Worm (Caenorhabditis elegans) whole organism, L4 larva: Measurements from ENCODE around the gene slcf-1.
A peak's percentile ranks its signal among the peaks of the same experiment; 100 is the strongest.

ENCODE experiments used
- F10B5.3 ChIP-seq: sonication (generic microtip); optimal IDR thresholded peaks from 2 replicates; lab custom pipeline; 2016; ENCODE audit warnings: mild to moderate bottlenecking, missing genetic modification characterization, missing compliant biosample characterization
- F37D6.2 ChIP-seq: sonication (generic microtip); optimal IDR thresholded peaks from 2 replicates; lab custom pipeline; 2016; ENCODE audit warnings: mild to moderate bottlenecking, missing genetic modification characterization, missing compliant biosample characterization
- F49E8.2 ChIP-seq: sonication (generic microtip); optimal IDR thresholded peaks from 2 replicates; lab custom pipeline; 2016; ENCODE audit warnings: missing compliant biosample characterization, mild to moderate bottlenecking, missing genetic modification characterization, borderline replicate concordance
- R02D3.7 ChIP-seq: fragments of 150-350 bp; sonication (generic microtip); optimal IDR thresholded peaks from 3 replicates; lab custom pipeline; 2014; ENCODE audit warnings: missing biosample characterization, missing genetic modification characterization
- Y105C5A.15 ChIP-seq: fragments of 200-800 bp; sonication (Bioruptor generic); IDR thresholded peaks from 2 replicates; pipeline ENCODE4 v1.3.6; 2022; ENCODE audit warnings: missing genetic modification characterization, missing compliant biosample characterization
- Y75B8A.6 ChIP-seq: fragments of 200-800 bp; sonication (Bioruptor generic); IDR thresholded peaks from 2 replicates; pipeline ENCODE4 v1.3.6; 2022; ENCODE audit warnings: missing genetic modification reagents, missing genetic modification characterization, missing compliant biosample characterization
- ceh-20 ChIP-seq: fragments of 200-800 bp; sonication (Bioruptor generic); IDR thresholded peaks from 2 replicates; pipeline ENCODE4 v1.3.6; 2022; ENCODE audit warnings: missing genetic modification reagents, missing genetic modification characterization, missing compliant biosample characterization
- ceh-28 ChIP-seq: fragments of 150-350 bp; optimal IDR thresholded peaks from 2 replicates; lab custom pipeline; 2014; ENCODE audit warnings: missing biosample characterization, missing genetic modification reagents, missing genetic modification characterization
- ceh-32 ChIP-seq: sonication (generic microtip); optimal IDR thresholded peaks from 2 replicates; lab custom pipeline; 2016; ENCODE audit warnings: mild to moderate bottlenecking, missing genetic modification characterization, missing compliant biosample characterization; ENCODE audit not compliant: poor library complexity
- ceh-44 ChIP-seq: fragments of 200-800 bp; sonication (Bioruptor generic); IDR thresholded peaks from 2 replicates; pipeline ENCODE4 v1.3.6; 2022; ENCODE audit warnings: missing genetic modification reagents, missing genetic modification characterization, missing compliant biosample characterization
- ceh-62 ChIP-seq: sonication (generic microtip); optimal IDR thresholded peaks from 2 replicates; lab custom pipeline; 2017; ENCODE audit warnings: missing biosample characterization, missing genetic modification characterization
- ctbp-1 ChIP-seq: fragments of 200-800 bp; sonication (Bioruptor generic); IDR thresholded peaks from 2 replicates; pipeline ENCODE4 v1.3.6; 2022; ENCODE audit warnings: missing genetic modification reagents, missing genetic modification characterization, missing compliant biosample characterization
- daf-19 ChIP-seq: fragments of 200-800 bp; sonication (Bioruptor generic); conservative IDR thresholded peaks from 2 replicates; pipeline ENCODE4 v1.3.6; 2022; ENCODE audit warnings: missing genetic modification characterization, missing compliant biosample characterization
- dmd-9 ChIP-seq: fragments of 200-800 bp; sonication (Bioruptor generic); IDR thresholded peaks from 2 replicates; pipeline ENCODE4 v1.3.6; 2022; ENCODE audit warnings: missing genetic modification reagents, missing genetic modification characterization, missing compliant biosample characterization
- duxl-1 ChIP-seq: sonication (generic microtip); optimal IDR thresholded peaks from 2 replicates; lab custom pipeline; 2016; ENCODE audit warnings: mild to moderate bottlenecking, missing genetic modification characterization, moderate library complexity, missing compliant biosample characterization; ENCODE audit not compliant: poor library complexity
- dve-1 ChIP-seq: sonication (generic microtip); optimal IDR thresholded peaks from 2 replicates; lab custom pipeline; 2017; ENCODE audit warnings: antibody characterized with exemption, mild to moderate bottlenecking, missing genetic modification characterization, missing compliant biosample characterization; ENCODE audit not compliant: insufficient read depth
- egl-27 ChIP-seq: sonication (generic microtip); optimal IDR thresholded peaks from 3 replicates; lab custom pipeline; 2017; ENCODE audit warnings: missing biosample characterization, missing genetic modification reagents, missing genetic modification characterization
- egl-43 ChIP-seq: fragments of 200-800 bp; sonication (Bioruptor generic); IDR thresholded peaks from 2 replicates; pipeline ENCODE4 v1.3.6; 2022; ENCODE audit warnings: missing genetic modification reagents, missing genetic modification characterization, missing compliant biosample characterization
- hif-1 ChIP-seq, 2 experiments: sonication (generic microtip); optimal IDR thresholded peaks; 2 replicates each; lab custom pipeline; 2016 to 2017; ENCODE audit warnings: missing compliant biosample characterization in 2 of 2, missing genetic modification characterization in 2 of 2, missing genetic modification reagents in 2 of 2, missing genotype in 2 of 2, mild to moderate bottlenecking in 1 of 2
- hlh-11 ChIP-seq: fragments of 200-800 bp; sonication (Bioruptor generic); optimal IDR thresholded peaks from 2 replicates; lab custom pipeline; 2018; ENCODE audit warnings: mild to moderate bottlenecking, missing genetic modification characterization, missing compliant biosample characterization
- hmg-1.1 ChIP-seq: fragments of 200-800 bp; sonication (Bioruptor generic); IDR thresholded peaks from 2 replicates; pipeline ENCODE4 v1.3.6; 2022; ENCODE audit warnings: missing genetic modification reagents, missing genetic modification characterization, missing compliant biosample characterization
- jun-1 ChIP-seq: fragments of 150-350 bp; optimal IDR thresholded peaks from 2 replicates; lab custom pipeline; 2014; ENCODE audit warnings: missing biosample characterization, missing genetic modification reagents, missing genetic modification characterization
- lin-1 ChIP-seq: fragments of 200-800 bp; sonication (Bioruptor generic); IDR thresholded peaks from 2 replicates; pipeline ENCODE4 v1.3.6; 2022; ENCODE audit warnings: missing genetic modification reagents, missing genetic modification characterization, missing compliant biosample characterization
- lin-15B ChIP-seq: fragments of 150-350 bp; sonication (generic microtip); optimal IDR thresholded peaks from 3 replicates; lab custom pipeline; 2014; ENCODE audit warnings: missing biosample characterization, missing genetic modification characterization
- lin-38 ChIP-seq: fragments of 200-800 bp; sonication (Bioruptor generic); IDR thresholded peaks from 2 replicates; pipeline ENCODE4 v1.3.6; 2022; ENCODE audit warnings: missing genetic modification reagents, missing genetic modification characterization, missing compliant biosample characterization
- madf-9 ChIP-seq: fragments of 200-800 bp; sonication (Bioruptor generic); conservative IDR thresholded peaks from 2 replicates; pipeline ENCODE4 v1.3.6; 2022; ENCODE audit warnings: missing genetic modification reagents, missing genetic modification characterization, missing compliant biosample characterization
- mdl-1 ChIP-seq, 2 experiments: fragments of 150-350 bp in 1 of 2; sonication (generic microtip) in 1 of 2; optimal IDR thresholded peaks; 2 replicates each; lab custom pipeline; 2014 to 2017; ENCODE audit warnings: missing biosample characterization in 2 of 2, missing genetic modification characterization in 2 of 2
- nhr-10 ChIP-seq: fragments of 150-350 bp; optimal IDR thresholded peaks from 2 replicates; lab custom pipeline; 2014; ENCODE audit warnings: missing biosample characterization, missing genetic modification characterization
- nhr-102 ChIP-seq: sonication (generic microtip); optimal IDR thresholded peaks from 2 replicates; lab custom pipeline; 2016; ENCODE audit warnings: mild to moderate bottlenecking, missing genetic modification characterization, moderate library complexity, missing compliant biosample characterization
- nhr-25 ChIP-seq: sonication (generic microtip); optimal IDR thresholded peaks from 2 replicates; lab custom pipeline; 2017; ENCODE audit warnings: missing genetic modification characterization, mild to moderate bottlenecking, missing compliant biosample characterization, antibody characterized with exemption, moderate library complexity, borderline replicate concordance; ENCODE audit not compliant: insufficient read depth
- nhr-41 ChIP-seq: fragments of 200-800 bp; sonication (Bioruptor generic); IDR thresholded peaks from 2 replicates; pipeline ENCODE4 v1.3.6; 2022; ENCODE audit warnings: missing genetic modification reagents, missing genetic modification characterization, missing compliant biosample characterization
- nhr-42 ChIP-seq: fragments of 200-800 bp; sonication (Bioruptor generic); IDR thresholded peaks from 2 replicates; pipeline ENCODE4 v1.3.6; 2022; ENCODE audit warnings: missing genetic modification characterization, missing compliant biosample characterization
- nhr-6 ChIP-seq: fragments of 150-350 bp; optimal IDR thresholded peaks from 2 replicates; lab custom pipeline; 2014; ENCODE audit warnings: missing biosample characterization, missing genetic modification characterization
- nhr-76 ChIP-seq: fragments of 150-350 bp; optimal IDR thresholded peaks from 2 replicates; lab custom pipeline; 2014; ENCODE audit warnings: missing biosample characterization, missing genetic modification characterization
- nhr-77 ChIP-seq: fragments of 150-350 bp; optimal IDR thresholded peaks from 2 replicates; lab custom pipeline; 2014; ENCODE audit warnings: missing biosample characterization, missing genetic modification characterization
- pha-4 ChIP-seq, 2 experiments: fragments of 150-350 bp in 1 of 2; fragments of 200-800 bp in 1 of 2; sonication (Bioruptor generic) in 1 of 2; IDR thresholded peaks in 1 of 2; optimal IDR thresholded peaks in 1 of 2; 2 replicates each; pipeline versions ENCODE4 v1.3.6 to Lab custom; 2014 to 2022; ENCODE audit warnings: missing genetic modification characterization in 2 of 2, missing genetic modification reagents in 2 of 2, missing biosample characterization in 1 of 2, missing compliant biosample characterization in 1 of 2
- pqm-1 ChIP-seq: sonication (generic microtip); optimal IDR thresholded peaks from 2 replicates; lab custom pipeline; 2017; ENCODE audit warnings: missing biosample characterization, missing genetic modification characterization
- rbr-2 ChIP-seq: sonication (generic microtip); optimal IDR thresholded peaks from 2 replicates; lab custom pipeline; 2016; ENCODE audit warnings: missing genotype, missing genetic modification characterization, missing compliant biosample characterization
- saeg-2 ChIP-seq: fragments of 200-800 bp; sonication (Bioruptor generic); IDR thresholded peaks from 2 replicates; pipeline ENCODE4 v1.3.6; 2022; ENCODE audit warnings: missing genetic modification reagents, missing genetic modification characterization, missing compliant biosample characterization
- sdz-12 ChIP-seq: fragments of 200-800 bp; sonication (Bioruptor generic); optimal IDR thresholded peaks from 2 replicates; lab custom pipeline; 2018; ENCODE audit warnings: mild to moderate bottlenecking, missing genetic modification characterization, missing compliant biosample characterization
- skn-1 ChIP-seq: fragments of 150-350 bp; optimal IDR thresholded peaks from 2 replicates; lab custom pipeline; 2014; ENCODE audit warnings: missing biosample characterization, missing genetic modification characterization
- snpc-1.2 ChIP-seq: fragments of 200-800 bp; sonication (Bioruptor generic); IDR thresholded peaks from 2 replicates; pipeline ENCODE4 v1.3.6; 2022; ENCODE audit warnings: missing genetic modification reagents, missing genetic modification characterization, missing compliant biosample characterization
- unc-130 ChIP-seq: sonication (generic microtip); optimal IDR thresholded peaks from 2 replicates; lab custom pipeline; 2016; ENCODE audit warnings: missing genetic modification reagents, missing genetic modification characterization, missing compliant biosample characterization
- unc-62 ChIP-seq, 3 experiments: fragments of 150-350 bp in 1 of 3; sonication (generic microtip); optimal IDR thresholded peaks in 2 of 3; peaks in 1 of 3; 1 replicate in 1 of 3; 2 replicates in 2 of 3; lab custom pipeline; 2014 to 2017; ENCODE audit warnings: missing biosample characterization in 3 of 3, missing genetic modification characterization in 3 of 3, missing genetic modification reagents in 3 of 3, missing genotype in 1 of 3
- zip-11 ChIP-seq: fragments of 200-800 bp; sonication (Bioruptor generic); IDR thresholded peaks from 2 replicates; pipeline ENCODE4 v1.3.6; 2022; ENCODE audit warnings: missing genetic modification characterization, missing compliant biosample characterization
- zip-2 ChIP-seq: fragments of 150-350 bp; optimal IDR thresholded peaks from 2 replicates; lab custom pipeline; 2014; ENCODE audit warnings: missing biosample characterization, missing genetic modification characterization
- ztf-11 ChIP-seq: fragments of 150-350 bp; optimal IDR thresholded peaks from 2 replicates; lab custom pipeline; 2014; ENCODE audit warnings: missing biosample characterization, missing genetic modification characterization
- ztf-7 ChIP-seq: fragments of 150-350 bp; optimal IDR thresholded peaks from 2 replicates; lab custom pipeline; 2014; ENCODE audit warnings: missing biosample characterization, missing genetic modification characterization

slcf-1 gene

ce11 chrX:10555189-10555964 is 26.3 kb downstream of the slcf-1 start, which contains the start of gene syd-2 (continued):
- TF ChIP-seq nhr-6 (tag; lab: Kevin White, UChicago) = peak; percentile 54
- TF ChIP-seq sdz-12 (GFP tag; lab: Kevin White, UChicago) = no peak
- no peak for TF ChIP-seq F10B5.3 (tag; lab: Kevin White, UChicago)
- TF ChIP-seq dmd-9 (GFP tag; lab: Robert Waterston, UW) = 0 out of 2 replicates have a peak, but pooled peaks have one; percentile 8
- TF ChIP-seq hlh-11 (tag; lab: Kevin White, UChicago) = peak; percentile 88
- peak in 1 of 2 experiments; percentile 98 for TF ChIP-seq unc-62 (GFP tag; optimal IDR thresholded peaks at IDR 0.05 in 1 of 2; lab: Kevin White, UChicago)
- no peak for TF ChIP-seq unc-62 (tag; optimal IDR thresholded peaks at IDR 0.05; lab: Kevin White, UChicago)
- TF ChIP-seq lin-38 (GFP tag; lab: Robert Waterston, UW) = no peak
- TF ChIP-seq ctbp-1 (GFP tag; lab: Robert Waterston, UW) = peak; percentile 81; the same call in 1 of the 2 replicates
- peak; percentile 11 for TF ChIP-seq nhr-25 (tag; lab: Kevin White, UChicago)
- TF ChIP-seq zip-11 = no peak
- no peak for TF ChIP-seq zip-2 (tag; lab: Kevin White, UChicago)
- TF ChIP-seq nhr-102 = no peak
- TF ChIP-seq pqm-1 = peak; percentile 60
- TF ChIP-seq ceh-20 (GFP tag; lab: Robert Waterston, UW) = peak; percentile 56; the same call in 1 of the 2 replicates
- TF ChIP-seq unc-130 (GFP tag; lab: Kevin White, UChicago) = no peak
- TF ChIP-seq hmg-1.1 (GFP tag; lab: Robert Waterston, UW) = peak; percentile 77
- TF ChIP-seq nhr-41 (GFP tag; lab: Robert Waterston, UW) = no peak
- TF ChIP-seq ztf-7 = peak; percentile 1
- TF ChIP-seq ztf-11 = no peak
- no peak; the same call in 1 of the 2 replicates for TF ChIP-seq pha-4 (GFP tag; IDR thresholded peaks at IDR 0.05; lab: Robert Waterston, UW)
- no peak for TF ChIP-seq pha-4 (tag; optimal IDR thresholded peaks at IDR 0.05; lab: Kevin White, UChicago)
- no peak for TF ChIP-seq nhr-77 (tag; lab: Kevin White, UChicago)
- TF ChIP-seq Y105C5A.15 (GFP tag; lab: Robert Waterston, UW) = no peak
- no peak for TF ChIP-seq madf-9 (GFP tag; lab: Robert Waterston, UW)
- no peak for TF ChIP-seq daf-19 (GFP tag; lab: Robert Waterston, UW)
- no peak for TF ChIP-seq R02D3.7 (tag; lab: Kevin White, UChicago)
- TF ChIP-seq egl-27 = no peak
- TF ChIP-seq skn-1 = no peak
- peak; percentile 63 for TF ChIP-seq ceh-28 (tag; lab: Kevin White, UChicago)
- peak; percentile 87 for TF ChIP-seq egl-43 (GFP tag; lab: Robert Waterston, UW)
- TF ChIP-seq ceh-44 (GFP tag; lab: Robert Waterston, UW) = no peak
- peak; percentile 80 for TF ChIP-seq rbr-2 (tag; lab: Kevin White, UChicago)
- TF ChIP-seq Y75B8A.6 (GFP tag; lab: Robert Waterston, UW) = no peak
- no peak for TF ChIP-seq F49E8.2 (tag; lab: Kevin White, UChicago)
- TF ChIP-seq snpc-1.2 = no peak
- peak; percentile 6 for TF ChIP-seq dve-1
- peak; percentile 56 for TF ChIP-seq F37D6.2 (tag; lab: Kevin White, UChicago)
- TF ChIP-seq ceh-32 (tag; lab: Kevin White, UChicago) = no peak
- TF ChIP-seq jun-1 (tag; lab: Kevin White, UChicago) = no peak
- TF ChIP-seq ceh-62 (tag; lab: Kevin White, UChicago) = no peak
- no peak for TF ChIP-seq nhr-76 (tag; lab: Kevin White, UChicago)
- TF ChIP-seq nhr-42 = 0 out of 2 replicates have a peak, but pooled peaks have one; percentile 46
- no peak for TF ChIP-seq lin-15B
- no peak for TF ChIP-seq lin-1 (GFP tag; lab: Robert Waterston, UW)
- peak; percentile 57 to 84 for TF ChIP-seq mdl-1 (tag; optimal IDR thresholded peaks at IDR 0.05; lab: Kevin White, UChicago)
- no peak for TF ChIP-seq duxl-1 (tag; lab: Kevin White, UChicago)
- no peak for TF ChIP-seq nhr-10 (tag; lab: Kevin White, UChicago)
- peak in 1 of 2 experiments; percentile 42 for TF ChIP-seq hif-1 (tag; optimal IDR thresholded peaks at IDR 0.05; lab: Kevin White, UChicago)
- no peak for TF ChIP-seq saeg-2 (GFP tag; lab: Robert Waterston, UW)
